Worm (Caenorhabditis elegans): ENCODE data around the gene bcmo-2.
A peak's percentile ranks its signal among the peaks of the same experiment; 100 is the strongest.

Gene bcmo-2

ce11 chrII:3922696-3923095 lies 12.1 kb upstream of the bcmo-2 start:
- TF ChIP-seq ces-1 (GFP tag; optimal IDR thresholded peaks at IDR 0.05) (no peak), mef-2 (tag; optimal IDR thresholded peaks at IDR 0.05) (no peak), nhr-76 (tag; optimal IDR thresholded peaks at IDR 0.05) (no peak), unc-62 (GFP tag; optimal IDR thresholded peaks at IDR 0.05) (no peak), egl-27 (tag; optimal IDR thresholded peaks at IDR 0.05) (no peak), alr-1 (tag; optimal IDR thresholded peaks at IDR 0.05; ENCODE audit: borderline replicate concordance) (no peak), egl-13 (tag; optimal IDR thresholded peaks at IDR 0.05) (no peak), unc-130 (tag; optimal IDR thresholded peaks at IDR 0.05) (no peak), irx-1 (tag; optimal IDR thresholded peaks at IDR 0.05) (no peak), ztf-11 (tag; optimal IDR thresholded peaks at IDR 0.05) (no peak), nhr-85 (tag) (no peak), nhr-77 (tag; optimal IDR thresholded peaks at IDR 0.05) (no peak), C34B4.2 (tag; optimal IDR thresholded peaks at IDR 0.05) (no peak), sptf-1 (tag; optimal IDR thresholded peaks at IDR 0.05) (no peak), unc-98 (GFP tag; IDR thresholded peaks at IDR 0.05) (no peak), C16A3.4 (tag; optimal IDR thresholded peaks at IDR 0.05) (no peak), fkh-10 (GFP tag; optimal IDR thresholded peaks at IDR 0.05) (no peak), nhr-12 (tag; optimal IDR thresholded peaks at IDR 0.05) (no peak)

- TF ChIP-seq unc-86 (tag; optimal IDR thresholded peaks at IDR 0.05) (no peak), nhr-12 (tag; optimal IDR thresholded peaks at IDR 0.05) (no peak)
Measured at ce11 chrII:3920611-3921010, 10.0 kb upstream of the bcmo-2 start.

ce11 chrII:3917985-3918633 lies 7.5 kb upstream of the bcmo-2 start:
- TF ChIP-seq efl-1 (optimal IDR thresholded peaks at IDR 0.05) (no peak), efl-1 (GFP tag; optimal IDR thresholded peaks at IDR 0.05 in 1 of 2) (no peak), ets-5 (GFP tag; IDR thresholded peaks at IDR 0.05) (no peak), dsc-1 (tag; optimal IDR thresholded peaks at IDR 0.05) (peak; percentile 91), nhr-19 (GFP tag; conservative IDR thresholded peaks at IDR 0.05) (no peak), unc-62 (GFP tag; optimal IDR thresholded peaks at IDR 0.05) (no peak), ztf-11 (tag; optimal IDR thresholded peaks at IDR 0.05) (no peak), isw-1 (GFP tag; IDR thresholded peaks at IDR 0.05) (no peak)

DNA sequence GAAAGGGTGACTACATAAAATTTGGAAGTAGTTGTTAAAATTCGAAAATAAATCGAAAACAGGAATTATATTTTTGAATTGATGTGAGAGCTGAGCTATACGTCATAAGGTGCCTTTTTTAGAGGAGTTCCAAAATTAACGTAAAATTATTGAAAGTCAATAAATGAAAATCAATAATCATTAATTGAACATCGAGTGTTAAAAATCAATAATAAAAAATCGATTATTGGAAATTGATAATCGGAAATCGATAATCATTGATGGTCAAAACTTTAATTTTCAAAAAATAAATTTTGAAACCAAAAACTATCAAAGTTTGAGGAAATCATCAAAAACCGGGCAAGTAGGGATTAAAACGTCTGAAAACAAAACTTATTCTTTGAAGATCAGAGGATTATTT lies 3.0 kb upstream of the bcmo-2 start:
- TF ChIP-seq nhr-28 (tag; optimal IDR thresholded peaks at IDR 0.05) (no peak), mab-9 (GFP tag; IDR thresholded peaks at IDR 0.05) (no peak), unc-98 (GFP tag; IDR thresholded peaks at IDR 0.05) (no peak), nhr-11 (tag; optimal IDR thresholded peaks at IDR 0.05) (no peak), sptf-1 (tag; optimal IDR thresholded peaks at IDR 0.05) (no peak), elt-3 (tag; optimal IDR thresholded peaks at IDR 0.05) (no peak), nhr-47 (tag; optimal IDR thresholded peaks at IDR 0.05) (no peak), jun-1 (tag; optimal IDR thresholded peaks at IDR 0.05) (no peak), unc-130 (tag; optimal IDR thresholded peaks at IDR 0.05) (no peak), lsy-2 (tag; optimal IDR thresholded peaks at IDR 0.05) (no peak), F16B12.6 (tag; optimal IDR thresholded peaks at IDR 0.05) (no peak), ztf-4 (tag; optimal IDR thresholded peaks at IDR 0.05) (no peak), Y116A8C.19 (tag; optimal IDR thresholded peaks at IDR 0.05; ENCODE audit: borderline replicate concordance) (no peak), ceh-82 (tag; optimal IDR thresholded peaks at IDR 0.05) (no peak), lin-15B (tag; optimal IDR thresholded peaks at IDR 0.05) (no peak), alr-1 (tag; optimal IDR thresholded peaks at IDR 0.05; ENCODE audit: borderline replicate concordance) (no peak), C04F5.9 (tag; optimal IDR thresholded peaks at IDR 0.05) (no peak)
